Worm (Caenorhabditis elegans): ENCODE measurements around the gene elt-3.

- TF ChIP-seq hmbx-1 (tag; optimal IDR thresholded peaks at IDR 0.05) (no peak), ama-1 (optimal IDR thresholded peaks at IDR 0.05) (no peak), ceh-36 (tag; optimal IDR thresholded peaks at IDR 0.05) (no peak)
Observed at ce11 chrX:13909850-13910249, 24.8 kb upstream of the elt-3 start, which contains the start of gene Y26E6A.3.

Measured in whole organism, early embryonic.